Fruit fly (Drosophila melanogaster) whole organism, embryonic: ENCODE measurements around the gene Uro.
A peak's percentile ranks its signal among the peaks of the same experiment; 100 is the strongest.

Source experiments
- CG11560 ChIP-seq: fragments of 200-800 bp; sonication (Bioruptor generic); IDR thresholded peaks from 3 replicates; pipeline ENCODE4 v1.3.6; 2022; ENCODE audit warnings: missing biosample characterization, missing genetic modification characterization
- CG11696 ChIP-seq: fragments of 200-800 bp; sonication (Bioruptor generic); IDR thresholded peaks from 2 replicates; pipeline ENCODE4 v1.3.6; 2022; ENCODE audit warnings: missing biosample characterization, missing genetic modification characterization
- CG13296 ChIP-seq: fragments of 200-800 bp; sonication (Bioruptor generic); optimal IDR thresholded peaks from 3 replicates; lab custom pipeline; 2018; ENCODE audit warnings: missing biosample characterization, mild to moderate bottlenecking, missing genetic modification characterization
- CG13894 ChIP-seq: fragments of 200-800 bp; sonication (Bioruptor generic); optimal IDR thresholded peaks from 3 replicates; lab custom pipeline; 2018; ENCODE audit warnings: missing biosample characterization, mild to moderate bottlenecking, missing genetic modification characterization, moderate library complexity
- CG14014 ChIP-seq: fragments of 200-800 bp; sonication (Bioruptor generic); IDR thresholded peaks from 2 replicates; pipeline ENCODE4 v1.3.6; 2022; ENCODE audit warnings: missing biosample characterization, missing genetic modification characterization
- CG15011 ChIP-seq: fragments of 200-800 bp; sonication (Bioruptor generic); optimal IDR thresholded peaks from 3 replicates; lab custom pipeline; 2018; ENCODE audit warnings: missing biosample characterization, mild to moderate bottlenecking, missing genetic modification characterization
- CG1603 ChIP-seq: fragments of 200-800 bp; sonication (Bioruptor generic); optimal IDR thresholded peaks from 2 replicates; lab custom pipeline; 2019; ENCODE audit warnings: missing biosample characterization, mild to moderate bottlenecking, missing genetic modification characterization, moderate library complexity
- CG16813 ChIP-seq: fragments of 200-800 bp; sonication (Bioruptor generic); IDR thresholded peaks from 3 replicates; pipeline ENCODE4 v1.3.6; 2022; ENCODE audit warnings: missing biosample characterization, missing genetic modification characterization; ENCODE audit not compliant: partially characterized antibody
- CG16815 ChIP-seq: fragments of 200-800 bp; sonication (Bioruptor generic); optimal IDR thresholded peaks from 3 replicates; lab custom pipeline; 2017; ENCODE audit warnings: missing biosample characterization, mild to moderate bottlenecking, missing genetic modification characterization
- CG17385 ChIP-seq: fragments of 200-800 bp; sonication (Bioruptor generic); optimal IDR thresholded peaks from 3 replicates; lab custom pipeline; 2018; ENCODE audit warnings: missing biosample characterization, mild to moderate bottlenecking, missing genetic modification characterization
- CG18599 ChIP-seq: fragments of 200-800 bp; sonication (Bioruptor generic); optimal IDR thresholded peaks from 3 replicates; lab custom pipeline; 2017; ENCODE audit warnings: missing biosample characterization, missing genetic modification characterization, mild to moderate bottlenecking, moderate library complexity, missing genetic modification reagents
- CG30431 ChIP-seq: fragments of 200-800 bp; sonication (Bioruptor generic); optimal IDR thresholded peaks from 2 replicates; lab custom pipeline; 2017; ENCODE audit warnings: missing biosample characterization, missing genetic modification characterization
- CG31224 ChIP-seq: fragments of 200-800 bp; sonication (Bioruptor generic); IDR thresholded peaks from 2 replicates; pipeline ENCODE4 v1.3.6; 2022; ENCODE audit warnings: missing biosample characterization, missing genetic modification characterization
- CG33557 ChIP-seq: fragments of 200-800 bp; sonication (Bioruptor generic); optimal IDR thresholded peaks from 2 replicates; lab custom pipeline; 2019; ENCODE audit warnings: missing biosample characterization, mild to moderate bottlenecking, missing genetic modification characterization, moderate library complexity
- CG4360 ChIP-seq: fragments of 200-800 bp; sonication (Bioruptor generic); IDR thresholded peaks from 2 replicates; pipeline ENCODE4 v1.3.6; 2022; ENCODE audit warnings: missing biosample characterization, missing genetic modification characterization
- CG7987 ChIP-seq: fragments of 200-800 bp; sonication (Bioruptor generic); optimal IDR thresholded peaks from 2 replicates; lab custom pipeline; 2018; ENCODE audit warnings: missing biosample characterization, mild to moderate bottlenecking, missing genetic modification characterization, moderate library complexity
- CG8290 ChIP-seq, 3 experiments: fragments of 200-800 bp; sonication (Bioruptor generic); optimal IDR thresholded peaks; 2 replicates each; lab custom pipeline; 2016 to 2019; ENCODE audit warnings: missing biosample characterization in 3 of 3, missing genetic modification characterization in 3 of 3, mild to moderate bottlenecking in 2 of 3, moderate library complexity in 1 of 3
- CG8359 ChIP-seq: fragments of 200-800 bp; sonication (Bioruptor generic); optimal IDR thresholded peaks from 2 replicates; lab custom pipeline; 2017; ENCODE audit warnings: missing biosample characterization, mild to moderate bottlenecking, missing genetic modification characterization, borderline replicate concordance
- Dfd ChIP-seq, 2 experiments: fragments of >200 bp; optimal IDR thresholded peaks; 2 replicates each; lab custom pipeline; 2017; ENCODE audit warnings: missing biosample characterization in 2 of 2, missing genetic modification characterization in 2 of 2
- Drgx ChIP-seq: fragments of 200-800 bp; sonication (Bioruptor generic); IDR thresholded peaks from 2 replicates; pipeline ENCODE4 v1.3.6; 2022; ENCODE audit warnings: missing biosample characterization, missing genetic modification characterization
- E2f2 ChIP-seq: fragments of 200-800 bp; sonication (Bioruptor generic); IDR thresholded peaks from 2 replicates; pipeline ENCODE4 v1.3.6; 2022; ENCODE audit warnings: missing biosample characterization, missing genetic modification characterization
- ERR ChIP-seq: fragments of 200-800 bp; sonication (Bioruptor generic); optimal IDR thresholded peaks from 2 replicates; lab custom pipeline; 2016; ENCODE audit warnings: missing biosample characterization, missing genetic modification characterization
- GATAe ChIP-seq: fragments of 200-800 bp; sonication (Bioruptor generic); conservative IDR thresholded peaks from 2 replicates; pipeline ENCODE4 v1.3.6; 2022; ENCODE audit warnings: missing biosample characterization, missing genetic modification characterization
- Kr ChIP-seq: fragments of 200-800 bp; sonication (Bioruptor generic); optimal IDR thresholded peaks from 2 replicates; lab custom pipeline; 2017; ENCODE audit warnings: missing biosample characterization, mild to moderate bottlenecking, missing genetic modification characterization
- Med ChIP-seq: fragments of 200-800 bp; sonication (Bioruptor generic); peaks from one replicate; lab custom pipeline; 2016; ENCODE audit warnings: missing biosample characterization, missing genetic modification characterization, mild to moderate bottlenecking, inconsistent platforms, moderate library complexity
- Rfx ChIP-seq: fragments of 200-800 bp; sonication (Bioruptor generic); IDR thresholded peaks from 2 replicates; pipeline ENCODE4 v1.3.6; 2022; ENCODE audit warnings: missing biosample characterization, missing genetic modification characterization
- Scr ChIP-seq: fragments of 200-800 bp; sonication (Bioruptor generic); IDR thresholded peaks from 2 replicates; pipeline ENCODE4 v1.3.6; 2022; ENCODE audit warnings: missing biosample characterization, missing genetic modification characterization; ENCODE audit not compliant: partially characterized antibody
- YL-1 ChIP-seq: fragments of 200-800 bp; sonication (Bioruptor generic); optimal IDR thresholded peaks from 3 replicates; lab custom pipeline; 2017; ENCODE audit warnings: missing biosample characterization, mild to moderate bottlenecking, missing genetic modification characterization
- ac ChIP-seq: fragments of 200-800 bp; sonication (Bioruptor generic); optimal IDR thresholded peaks from 3 replicates; lab custom pipeline; 2017; ENCODE audit warnings: missing biosample characterization, mild to moderate bottlenecking, missing genetic modification characterization
- al ChIP-seq: fragments of 200-800 bp; sonication (Bioruptor generic); IDR thresholded peaks from 2 replicates; pipeline ENCODE4 v1.3.6; 2022; ENCODE audit warnings: missing biosample characterization, missing genetic modification characterization
- btn ChIP-seq: fragments of 200-800 bp; sonication (Bioruptor generic); optimal IDR thresholded peaks from 2 replicates; lab custom pipeline; 2016; ENCODE audit warnings: missing biosample characterization, missing genetic modification characterization
- cg ChIP-seq: fragments of 200-800 bp; sonication (Bioruptor generic); optimal IDR thresholded peaks from 3 replicates; lab custom pipeline; 2019; ENCODE audit warnings: missing biosample characterization, mild to moderate bottlenecking, missing genetic modification characterization, moderate library complexity
- ci ChIP-seq: fragments of 200-800 bp; sonication (Bioruptor generic); IDR thresholded peaks from 3 replicates; pipeline ENCODE4 v1.3.6; 2022; ENCODE audit warnings: missing biosample characterization, missing genetic modification characterization
- da ChIP-seq: fragments of 200-800 bp; sonication (Bioruptor generic); optimal IDR thresholded peaks from 2 replicates; lab custom pipeline; 2016; ENCODE audit warnings: missing biosample characterization, missing genetic modification characterization
- eyg ChIP-seq: fragments of 200-800 bp; sonication (Bioruptor generic); optimal IDR thresholded peaks from 3 replicates; lab custom pipeline; 2016; ENCODE audit warnings: missing biosample characterization, missing genetic modification characterization
- hb ChIP-seq: fragments of 200-800 bp; sonication (Bioruptor generic); IDR thresholded peaks from 3 replicates; pipeline ENCODE4 v1.3.6; 2022; ENCODE audit warnings: missing biosample characterization, missing genetic modification characterization; ENCODE audit not compliant: partially characterized antibody
- hbn ChIP-seq: fragments of 200-800 bp; sonication (Bioruptor generic); IDR thresholded peaks from 2 replicates; pipeline ENCODE4 v1.3.6; 2022; ENCODE audit warnings: missing biosample characterization, missing genetic modification characterization; ENCODE audit not compliant: partially characterized antibody
- kah ChIP-seq: fragments of 200-800 bp; sonication (Bioruptor generic); optimal IDR thresholded peaks from 2 replicates; lab custom pipeline; 2018; ENCODE audit warnings: missing biosample characterization, mild to moderate bottlenecking, missing genetic modification characterization
- mirr ChIP-seq: fragments of 200-800 bp; sonication (Bioruptor generic); optimal IDR thresholded peaks from 3 replicates; lab custom pipeline; 2018; ENCODE audit warnings: missing biosample characterization, mild to moderate bottlenecking, missing genetic modification characterization
- onecut ChIP-seq: fragments of 200-800 bp; sonication (Bioruptor generic); IDR thresholded peaks from 2 replicates; pipeline ENCODE4 v1.3.6; 2022; ENCODE audit warnings: missing biosample characterization, missing genetic modification characterization
- row ChIP-seq: fragments of 200-800 bp; sonication (Bioruptor generic); IDR thresholded peaks from 3 replicates; pipeline ENCODE4 v1.3.6; 2022; ENCODE audit warnings: missing biosample characterization, missing genetic modification characterization
- scrt ChIP-seq: fragments of 200-800 bp; sonication (Bioruptor generic); optimal IDR thresholded peaks from 2 replicates; lab custom pipeline; 2018; ENCODE audit warnings: missing biosample characterization, mild to moderate bottlenecking, missing genetic modification characterization, moderate library complexity
- sd ChIP-seq: fragments of 200-800 bp; sonication (Bioruptor generic); optimal IDR thresholded peaks from 3 replicates; lab custom pipeline; 2018; ENCODE audit warnings: missing biosample characterization, mild to moderate bottlenecking, missing genetic modification characterization, moderate library complexity
- sr ChIP-seq: fragments of 200-800 bp; sonication (Bioruptor generic); IDR thresholded peaks from 3 replicates; pipeline ENCODE4 v1.3.6; 2022; ENCODE audit warnings: missing biosample characterization, missing genetic modification characterization
- stc ChIP-seq: fragments of 200-800 bp; sonication (Bioruptor generic); IDR thresholded peaks from 2 replicates; pipeline ENCODE4 v1.3.6; 2022; ENCODE audit warnings: missing biosample characterization, missing genetic modification characterization
- tna ChIP-seq: fragments of 200-800 bp; sonication (Bioruptor generic); IDR thresholded peaks from 2 replicates; pipeline ENCODE4 v1.3.6; 2022; ENCODE audit warnings: missing biosample characterization, missing genetic modification characterization; ENCODE audit not compliant: partially characterized antibody
- unpg ChIP-seq: fragments of 200-800 bp; sonication (Bioruptor generic); optimal IDR thresholded peaks from 3 replicates; lab custom pipeline; 2018; ENCODE audit warnings: missing biosample characterization, mild to moderate bottlenecking, missing genetic modification characterization, moderate library complexity

The Uro gene

dm6 chr2L:7810519-7810918 is 30.6 kb downstream of the Uro start, which contains the start of gene Cdc14 (continued):
- no peak for TF ChIP-seq CG16815
- peak; percentile 46; the same call in 1 of the 2 replicates for TF ChIP-seq stc (GFP tag; lab: Robert Waterston, UW)
- TF ChIP-seq CG8359, result no peak
- no peak for TF ChIP-seq sr (GFP tag; lab: Robert Waterston, UW)
- TF ChIP-seq Dfd (GFP tag; optimal IDR thresholded peaks at IDR 0.05; lab: Kevin White, UChicago), result no peak
- TF ChIP-seq row (GFP tag; lab: Robert Waterston, UW), result 0 out of 3 replicates have a peak, but pooled peaks have one; percentile 30
- TF ChIP-seq CG33557, result no peak
- peak; percentile 16 for TF ChIP-seq mirr (GFP tag; lab: Kevin White, UChicago)
- TF ChIP-seq CG31224, result no peak
- no peak for TF ChIP-seq eyg (GFP tag; lab: Kevin White, UChicago)
- TF ChIP-seq btn (GFP tag; lab: Kevin White, UChicago), result no peak
- TF ChIP-seq unpg (GFP tag; lab: Kevin White, UChicago), result peak; percentile 30
- no peak for TF ChIP-seq cg (GFP tag; lab: Kevin White, UChicago)
- TF ChIP-seq ERR, result peak; percentile 30
- TF ChIP-seq CG13296 (GFP tag; lab: Kevin White, UChicago), result peak; percentile 46
- TF ChIP-seq Kr (GFP tag; lab: Kevin White, UChicago), result no peak
- TF ChIP-seq CG11696, result no peak
- TF ChIP-seq Med (GFP tag; lab: Kevin White, UChicago), result peak; percentile 90
- no peak for TF ChIP-seq CG30431
- peak; percentile 66 for TF ChIP-seq hbn (GFP tag; lab: Robert Waterston, UW)
- no peak for TF ChIP-seq al (GFP tag; lab: Robert Waterston, UW)
- TF ChIP-seq CG15011 (GFP tag; lab: Kevin White, UChicago), result no peak

- TF ChIP-seq CG33557, result no peak
- TF ChIP-seq scrt (GFP tag; lab: Kevin White, UChicago), result no peak
- peak; percentile 30 for TF ChIP-seq ac (GFP tag; lab: Kevin White, UChicago)
- TF ChIP-seq tna (GFP tag; lab: Robert Waterston, UW), result peak; percentile 55; the same call in 1 of the 2 replicates
- TF ChIP-seq Scr, result peak; percentile 32; the same call in 1 of the 2 replicates
- TF ChIP-seq CG4360 (GFP tag; lab: Robert Waterston, UW), result peak; percentile 97
- no peak for TF ChIP-seq ERR
- peak; percentile 18 for TF ChIP-seq Kr (GFP tag; lab: Kevin White, UChicago)
- TF ChIP-seq CG8290 (GFP tag; optimal IDR thresholded peaks at IDR 0.05; lab: Kevin White, UChicago), result no peak
- TF ChIP-seq CG8290 (tag; optimal IDR thresholded peaks at IDR 0.05; lab: Kevin White, UChicago), result peak in 1 of 2 experiments; percentile 57
- TF ChIP-seq GATAe, result no peak
- TF ChIP-seq E2f2 (GFP tag; lab: Robert Waterston, UW), result peak; percentile 54
- peak; percentile 36 for TF ChIP-seq CG7987 (GFP tag; lab: Kevin White, UChicago)
- TF ChIP-seq CG16813 (GFP tag; lab: Robert Waterston, UW), result peak; percentile 42
- TF ChIP-seq onecut (GFP tag; lab: Robert Waterston, UW), result 0 out of 2 replicates have a peak, but pooled peaks have one; percentile 27
- TF ChIP-seq sd (tag; lab: Kevin White, UChicago), result peak; percentile 84
- TF ChIP-seq kah (GFP tag; lab: Kevin White, UChicago), result peak; percentile 73
- peak; percentile 36 for TF ChIP-seq CG1603
- TF ChIP-seq Rfx (GFP tag; lab: Robert Waterston, UW), result peak; percentile 32; the same call in 1 of the 2 replicates
- peak; percentile 13 for TF ChIP-seq da (GFP tag; lab: Kevin White, UChicago)
- peak; percentile 7 for TF ChIP-seq YL-1 (GFP tag; lab: Kevin White, UChicago)
- peak; percentile 52 for TF ChIP-seq CG13894 (tag; lab: Kevin White, UChicago)
- peak; percentile 34 for TF ChIP-seq CG17385 (GFP tag; lab: Kevin White, UChicago)
- peak; percentile 6 for TF ChIP-seq CG18599
- peak; percentile 40 for TF ChIP-seq Drgx (GFP tag; lab: Robert Waterston, UW)
- peak; percentile 9; the same call in 1 of the 2 replicates for TF ChIP-seq CG14014 (GFP tag; lab: Robert Waterston, UW)
- peak; percentile 49; the same call in 1 of the 3 replicates for TF ChIP-seq hb (GFP tag; lab: Robert Waterston, UW)
- peak; percentile 74; the same call in 2 of the 3 replicates for TF ChIP-seq ci (GFP tag; lab: Robert Waterston, UW)
- peak; percentile 94 for TF ChIP-seq CG11560 (tag; lab: Robert Waterston, UW)
These were observed 31.5 kb downstream of the Uro start, which contains the start of gene LanB1 for dm6 chr2L:7811249-7812002. Gene LanB1, plus strand, starts transcription at chr2L:7811438.
